Fruit fly (Drosophila melanogaster) whole organism, prepupa: ENCODE measurements around the gene CG10338.

Source experiments
- Blimp-1 ChIP-seq: fragments of 200-800 bp; sonication (Bioruptor generic); optimal IDR thresholded peaks from 3 replicates; lab custom pipeline; 2017; ENCODE audit warnings: missing biosample characterization, missing genetic modification characterization, mild to moderate bottlenecking, moderate library complexity, missing genetic modification reagents
- CG10631 ChIP-seq: fragments of 200-800 bp; sonication (Bioruptor generic); optimal IDR thresholded peaks from 2 replicates; lab custom pipeline; 2016; ENCODE audit warnings: missing biosample characterization, missing genetic modification characterization
- CG10669 ChIP-seq: fragments of 200-800 bp; sonication (Bioruptor generic); optimal IDR thresholded peaks from 3 replicates; lab custom pipeline; 2018; ENCODE audit warnings: missing biosample characterization, mild to moderate bottlenecking, missing genetic modification characterization, moderate library complexity
- CG11294 ChIP-seq: fragments of 200-800 bp; sonication (Bioruptor generic); IDR thresholded peaks from 2 replicates; pipeline ENCODE4 v1.3.6; 2022; ENCODE audit warnings: missing biosample characterization, missing genetic modification characterization
- CG11762 ChIP-seq: fragments of 200-800 bp; sonication (Bioruptor generic); optimal IDR thresholded peaks from 3 replicates; lab custom pipeline; 2016; ENCODE audit warnings: missing biosample characterization, missing genetic modification characterization; ENCODE audit not compliant: insufficient read depth
- CG11902 ChIP-seq: fragments of 200-800 bp; sonication (Bioruptor generic); optimal IDR thresholded peaks from 3 replicates; lab custom pipeline; 2016; ENCODE audit warnings: missing biosample characterization, missing genetic modification characterization
- CG15336 ChIP-seq: fragments of 200-800 bp; sonication (Bioruptor generic); IDR thresholded peaks from 2 replicates; pipeline ENCODE4 v1.3.6; 2022; ENCODE audit warnings: missing biosample characterization, missing genetic modification characterization
- CG16779 ChIP-seq: fragments of 200-800 bp; sonication (Bioruptor generic); optimal IDR thresholded peaks from 3 replicates; lab custom pipeline; 2017; ENCODE audit warnings: missing biosample characterization, mild to moderate bottlenecking, missing genetic modification characterization
- CG3032 ChIP-seq: fragments of 200-800 bp; optimal IDR thresholded peaks from 2 replicates; lab custom pipeline; 2019; ENCODE audit warnings: missing biosample characterization, mild to moderate bottlenecking, missing genetic modification characterization, moderate library complexity
- CG31627 ChIP-seq: fragments of 200-800 bp; sonication (Bioruptor generic); optimal IDR thresholded peaks from 3 replicates; lab custom pipeline; 2016; ENCODE audit warnings: missing biosample characterization, missing genetic modification characterization
- CG32006 ChIP-seq: fragments of 200-800 bp; sonication (Bioruptor generic); optimal IDR thresholded peaks from 3 replicates; lab custom pipeline; 2017; ENCODE audit warnings: missing biosample characterization, mild to moderate bottlenecking, missing genetic modification characterization
- CG3919 ChIP-seq: fragments of 200-800 bp; sonication (Bioruptor generic); optimal IDR thresholded peaks from 3 replicates; lab custom pipeline; 2016; ENCODE audit warnings: missing biosample characterization, missing genetic modification characterization
- CG4318 ChIP-seq: fragments of 200-800 bp; sonication (Bioruptor generic); optimal IDR thresholded peaks from 3 replicates; lab custom pipeline; 2017; ENCODE audit warnings: missing biosample characterization, mild to moderate bottlenecking, missing genetic modification characterization
- CG6163 ChIP-seq: fragments of 200-800 bp; sonication (Bioruptor generic); IDR thresholded peaks from 3 replicates; pipeline ENCODE4 v1.3.6; 2022; ENCODE audit warnings: missing biosample characterization, missing genetic modification characterization
- CG6276 ChIP-seq: fragments of 200-800 bp; sonication (Bioruptor generic); optimal IDR thresholded peaks from 2 replicates; lab custom pipeline; 2017; ENCODE audit warnings: missing biosample characterization, mild to moderate bottlenecking, missing genetic modification characterization
- CG6792 ChIP-seq: fragments of 200-800 bp; sonication (Bioruptor generic); optimal IDR thresholded peaks from 3 replicates; lab custom pipeline; 2016; ENCODE audit warnings: missing biosample characterization, missing genetic modification characterization
- CG7368 ChIP-seq: fragments of 200-800 bp; sonication (Bioruptor generic); optimal IDR thresholded peaks from 3 replicates; lab custom pipeline; 2016; ENCODE audit warnings: missing biosample characterization, missing genetic modification characterization
- CG8119 ChIP-seq: fragments of 200-800 bp; sonication (Bioruptor generic); IDR thresholded peaks from 3 replicates; pipeline ENCODE4 v1.3.6; 2022; ENCODE audit warnings: missing biosample characterization, missing genetic modification characterization
- CG8632 ChIP-seq: fragments of 200-800 bp; sonication (Bioruptor generic); optimal IDR thresholded peaks from 3 replicates; lab custom pipeline; 2016; ENCODE audit warnings: missing biosample characterization, missing genetic modification characterization
- CG9139 ChIP-seq: fragments of 200-800 bp; sonication (Bioruptor generic); optimal IDR thresholded peaks from 3 replicates; lab custom pipeline; 2017; ENCODE audit warnings: missing biosample characterization, mild to moderate bottlenecking, missing genetic modification characterization
- Eip75B ChIP-seq: fragments of 200-800 bp; sonication (Bioruptor generic); optimal IDR thresholded peaks from 3 replicates; lab custom pipeline; 2016; ENCODE audit warnings: missing biosample characterization, missing genetic modification characterization
- Eip78C ChIP-seq: fragments of 200-800 bp; sonication (Bioruptor generic); peaks from one replicate; lab custom pipeline; 2016; ENCODE audit warnings: missing biosample characterization, missing genetic modification characterization
- Ets21C ChIP-seq: fragments of 200-800 bp; sonication (Bioruptor generic); optimal IDR thresholded peaks from 3 replicates; lab custom pipeline; 2016; ENCODE audit warnings: missing biosample characterization, missing genetic modification characterization
- Ets96B ChIP-seq: fragments of 200-800 bp; optimal IDR thresholded peaks from 2 replicates; lab custom pipeline; 2019; ENCODE audit warnings: missing biosample characterization, mild to moderate bottlenecking, missing genetic modification characterization, moderate library complexity
- Gug ChIP-seq: fragments of 200-800 bp; sonication (Bioruptor generic); IDR thresholded peaks from 2 replicates; pipeline ENCODE4 v1.3.6; 2022; ENCODE audit warnings: missing biosample characterization, missing genetic modification characterization
- Hr39 ChIP-seq: fragments of 200-800 bp; sonication (Bioruptor generic); optimal IDR thresholded peaks from 2 replicates; lab custom pipeline; 2016; ENCODE audit warnings: missing biosample characterization, missing genetic modification characterization
- Met ChIP-seq: fragments of 200-800 bp; sonication (Bioruptor generic); optimal IDR thresholded peaks from 3 replicates; lab custom pipeline; 2016; ENCODE audit warnings: missing biosample characterization, missing genetic modification characterization
- OdsH ChIP-seq: fragments of 200-800 bp; sonication (Bioruptor generic); optimal IDR thresholded peaks from 3 replicates; lab custom pipeline; 2016; ENCODE audit warnings: missing biosample characterization, missing genetic modification characterization
- Smox ChIP-seq: fragments of 200-800 bp; sonication (Bioruptor generic); optimal IDR thresholded peaks from 3 replicates; lab custom pipeline; 2016; ENCODE audit warnings: missing biosample characterization, missing genetic modification characterization
- Sox102F ChIP-seq: fragments of 200-800 bp; sonication (Bioruptor generic); optimal IDR thresholded peaks from 2 replicates; lab custom pipeline; 2016; ENCODE audit warnings: missing biosample characterization, mild to moderate bottlenecking, missing genetic modification characterization
- Sox14 ChIP-seq: fragments of 200-800 bp; sonication (Bioruptor generic); optimal IDR thresholded peaks from 3 replicates; lab custom pipeline; 2016; ENCODE audit warnings: missing biosample characterization, missing genetic modification characterization
- achi ChIP-seq: fragments of 200-800 bp; sonication (Bioruptor generic); optimal IDR thresholded peaks from 3 replicates; lab custom pipeline; 2016; ENCODE audit warnings: missing biosample characterization, missing genetic modification characterization
- acj6 ChIP-seq: fragments of 200-800 bp; sonication (Bioruptor generic); optimal IDR thresholded peaks from 3 replicates; lab custom pipeline; 2016; ENCODE audit warnings: missing biosample characterization, missing genetic modification characterization
- dac ChIP-seq: fragments of 200-800 bp; sonication (Bioruptor generic); optimal IDR thresholded peaks from 2 replicates; lab custom pipeline; 2017; ENCODE audit warnings: missing biosample characterization, mild to moderate bottlenecking, missing genetic modification characterization
- dsx ChIP-seq: fragments of 200-800 bp; optimal IDR thresholded peaks from 3 replicates; lab custom pipeline; 2019; ENCODE audit warnings: missing biosample characterization, mild to moderate bottlenecking, missing genetic modification characterization, moderate library complexity; ENCODE audit not compliant: poor library complexity, severe bottlenecking
- eg ChIP-seq: fragments of 200-800 bp; sonication (Bioruptor generic); IDR thresholded peaks from 3 replicates; pipeline ENCODE4 v1.3.6; 2022; ENCODE audit warnings: missing biosample characterization, missing genetic modification characterization
- esn ChIP-seq: fragments of 200-800 bp; sonication (Bioruptor generic); optimal IDR thresholded peaks from 2 replicates; lab custom pipeline; 2016; ENCODE audit warnings: missing biosample characterization, mild to moderate bottlenecking, missing genetic modification characterization, moderate library complexity
- fkh ChIP-seq: fragments of 200-800 bp; sonication (Bioruptor generic); optimal IDR thresholded peaks from 3 replicates; lab custom pipeline; 2017; ENCODE audit warnings: missing biosample characterization, mild to moderate bottlenecking, missing genetic modification characterization, moderate library complexity
- pdm3 ChIP-seq: fragments of 200-800 bp; sonication (Bioruptor generic); optimal IDR thresholded peaks from 3 replicates; lab custom pipeline; 2016; ENCODE audit warnings: missing biosample characterization, missing genetic modification characterization
- salr ChIP-seq, 2 experiments: fragments of 200-800 bp; sonication (Bioruptor generic); optimal IDR thresholded peaks; 3 replicates each; lab custom pipeline; 2016 to 2018; ENCODE audit warnings: missing biosample characterization in 2 of 2, missing genetic modification characterization in 2 of 2, mild to moderate bottlenecking in 1 of 2
- spab ChIP-seq: fragments of 200-800 bp; sonication (Bioruptor generic); optimal IDR thresholded peaks from 2 replicates; lab custom pipeline; 2017; ENCODE audit warnings: missing biosample characterization, mild to moderate bottlenecking, missing genetic modification characterization, missing genetic modification reagents
- ss ChIP-seq, 2 experiments: fragments of 200-800 bp; sonication (Bioruptor generic); optimal IDR thresholded peaks; 2 replicates in 1 of 2; 3 replicates in 1 of 2; lab custom pipeline; 2017 to 2018; ENCODE audit warnings: mild to moderate bottlenecking in 2 of 2, missing biosample characterization in 2 of 2, missing genetic modification characterization in 2 of 2, moderate library complexity in 1 of 2
- svp ChIP-seq: fragments of 200-800 bp; sonication (Bioruptor generic); peaks from one replicate; lab custom pipeline; 2016; ENCODE audit warnings: missing biosample characterization, missing genetic modification characterization
- topi ChIP-seq: fragments of 200-800 bp; sonication (Bioruptor generic); optimal IDR thresholded peaks from 3 replicates; lab custom pipeline; 2016; ENCODE audit warnings: missing biosample characterization, missing genetic modification characterization

CG10338 gene

dm6 chr2L:18653328-18653675 lies 42.2 kb upstream of the CG10338 start (continued):
- TF ChIP-seq CG10669 (GFP tag; lab: Kevin White, UChicago) = peak; percentile 85
- TF ChIP-seq eg (GFP tag; lab: Robert Waterston, UW) = peak; percentile 72; the same call in 2 of the 3 replicates
- peak; percentile 68; the same call in 1 of the 2 replicates for TF ChIP-seq CG15336 (GFP tag; lab: Robert Waterston, UW)
- peak; percentile 67 for TF ChIP-seq CG32006 (GFP tag; lab: Kevin White, UChicago)
- peak; percentile 89 for TF ChIP-seq Sox102F (GFP tag; lab: Kevin White, UChicago)
- TF ChIP-seq svp (GFP tag; lab: Kevin White, UChicago) = peak; percentile 97
- peak; percentile 81 for TF ChIP-seq Met
- peak; percentile 90 for TF ChIP-seq esn (GFP tag; lab: Kevin White, UChicago)
- TF ChIP-seq Ets96B (tag; lab: Kevin White, UChicago) = peak; percentile 85
- peak; percentile 86 for TF ChIP-seq CG3919 (GFP tag; lab: Kevin White, UChicago)
- peak; percentile 85 for TF ChIP-seq achi (GFP tag; lab: Kevin White, UChicago)
- peak; percentile 73 for TF ChIP-seq CG7368
- TF ChIP-seq acj6 (GFP tag; lab: Kevin White, UChicago) = peak; percentile 83
- TF ChIP-seq Sox14 (GFP tag; lab: Kevin White, UChicago) = peak; percentile 84
- peak; percentile 97 for TF ChIP-seq Eip78C (GFP tag; lab: Kevin White, UChicago)
- peak; percentile 76 for TF ChIP-seq Eip75B (GFP tag; lab: Kevin White, UChicago)
- peak; percentile 92 for TF ChIP-seq Smox (GFP tag; lab: Kevin White, UChicago)
- TF ChIP-seq CG4318 (GFP tag; lab: Kevin White, UChicago) = peak; percentile 29
- TF ChIP-seq CG3032 (tag; lab: Kevin White, UChicago) = peak; percentile 82
- peak; percentile 83 for TF ChIP-seq pdm3
- no peak for TF ChIP-seq CG11294 (GFP tag; lab: Robert Waterston, UW)
- peak; percentile 90 for TF ChIP-seq Ets21C
- TF ChIP-seq CG11762 (GFP tag; lab: Kevin White, UChicago) = peak; percentile 75
- peak; percentile 87 for TF ChIP-seq Hr39 (GFP tag; lab: Kevin White, UChicago)
- peak; percentile 28 for TF ChIP-seq CG6276
- TF ChIP-seq fkh = no peak
- TF ChIP-seq spab (GFP tag; lab: Kevin White, UChicago) = peak; percentile 79
- TF ChIP-seq CG16779 (tag; lab: Kevin White, UChicago) = no peak
- peak; percentile 80 for TF ChIP-seq OdsH (GFP tag; lab: Kevin White, UChicago)
- peak; percentile 43 to 62 for TF ChIP-seq salr (GFP tag; optimal IDR thresholded peaks at IDR 0.05; lab: Kevin White, UChicago)
- TF ChIP-seq CG10631 = peak; percentile 78

dm6 chr2L:18656691-18657237 lies 38.7 kb upstream of the CG10338 start:
- TF ChIP-seq eg (GFP tag; lab: Robert Waterston, UW) (peak; percentile 22; the same call in 1 of the 3 replicates), CG6276 (no peak), Eip78C (GFP tag; lab: Kevin White, UChicago) (peak; percentile 20), ss (GFP tag; optimal IDR thresholded peaks at IDR 0.05; lab: Kevin White, UChicago) (no peak), CG32006 (GFP tag; lab: Kevin White, UChicago) (peak; percentile 6), spab (GFP tag; lab: Kevin White, UChicago) (no peak), svp (GFP tag; lab: Kevin White, UChicago) (peak; percentile 25), CG9139 (GFP tag; lab: Kevin White, UChicago) (no peak), CG11902 (GFP tag; lab: Kevin White, UChicago) (no peak), CG31627 (no peak), Blimp-1 (GFP tag; lab: Kevin White, UChicago) (no peak), Gug (no peak), Smox (GFP tag; lab: Kevin White, UChicago) (no peak), CG8119 (GFP tag; lab: Robert Waterston, UW) (no peak), topi (GFP tag; lab: Kevin White, UChicago) (no peak), CG10631 (no peak), CG8632 (GFP tag; lab: Kevin White, UChicago) (no peak), CG6163 (GFP tag; lab: Robert Waterston, UW) (no peak), CG6792 (GFP tag; lab: Kevin White, UChicago) (no peak), dac (GFP tag; lab: Kevin White, UChicago) (no peak), dsx (no peak), CG3919 (GFP tag; lab: Kevin White, UChicago) (no peak)
